Fruit fly (Drosophila melanogaster) whole organism, wandering third instar larva: ENCODE data around the gene CG1024.

Experiments
- Abd-B ChIP-seq: fragments of >200 bp; optimal IDR thresholded peaks from 2 replicates; lab custom pipeline; 2017; ENCODE audit warnings: missing biosample characterization, missing genetic modification characterization
- CG32264 ChIP-seq: fragments of 200-800 bp; sonication (Bioruptor generic); optimal IDR thresholded peaks from 2 replicates; lab custom pipeline; 2016; ENCODE audit warnings: missing biosample characterization, missing genetic modification characterization
- CG9705 ChIP-seq: fragments of 200-800 bp; sonication (Bioruptor generic); optimal IDR thresholded peaks from 2 replicates; lab custom pipeline; 2018; ENCODE audit warnings: missing biosample characterization, mild to moderate bottlenecking, missing genetic modification characterization
- CrebA ChIP-seq: fragments of 200-800 bp; sonication (Bioruptor generic); optimal IDR thresholded peaks from 2 replicates; lab custom pipeline; 2016; ENCODE audit warnings: missing biosample characterization, mild to moderate bottlenecking, missing genetic modification characterization, borderline replicate concordance
- Dfd ChIP-seq: fragments of >200 bp; optimal IDR thresholded peaks from 2 replicates; lab custom pipeline; 2017; ENCODE audit warnings: missing biosample characterization, missing genetic modification characterization
- Dif ChIP-seq: fragments of 200-275, 200-300 bp; sonication (Bioruptor generic); optimal IDR thresholded peaks from 2 replicates; lab custom pipeline; 2018; ENCODE audit warnings: missing biosample characterization, missing genetic modification characterization; ENCODE audit not compliant: partially characterized antibody
- GATAd ChIP-seq: sonication (Bioruptor generic); optimal IDR thresholded peaks from 2 replicates; lab custom pipeline; 2016; ENCODE audit warnings: missing biosample characterization, missing genetic modification characterization
- Hnf4 ChIP-seq: fragments of 200-800 bp; sonication (Bioruptor generic); optimal IDR thresholded peaks from 2 replicates; lab custom pipeline; 2016; ENCODE audit warnings: missing biosample characterization, mild to moderate bottlenecking, missing genetic modification characterization
- Hr78 ChIP-seq: fragments of >200 bp; optimal IDR thresholded peaks from 2 replicates; lab custom pipeline; 2017; ENCODE audit warnings: missing biosample characterization, missing genetic modification characterization
- Hr83 ChIP-seq: fragments of 200-300 bp; sonication (Bioruptor generic); optimal IDR thresholded peaks from 2 replicates; lab custom pipeline; 2016; ENCODE audit warnings: missing biosample characterization, mild to moderate bottlenecking, missing genetic modification characterization, moderate library complexity; ENCODE audit not compliant: poor library complexity, severe bottlenecking
- Jra ChIP-seq: sonication (Bioruptor generic); optimal IDR thresholded peaks from 2 replicates; lab custom pipeline; 2016; ENCODE audit warnings: missing biosample characterization, missing genetic modification characterization
- Mio ChIP-seq: sonication (Bioruptor generic); optimal IDR thresholded peaks from 2 replicates; lab custom pipeline; 2016; ENCODE audit warnings: missing biosample characterization, missing genetic modification characterization
- Myc ChIP-seq: fragments of >200 bp; optimal IDR thresholded peaks from 2 replicates; lab custom pipeline; 2017
- N ChIP-seq: fragments of >200 bp; optimal IDR thresholded peaks from 2 replicates; lab custom pipeline; 2018; ENCODE audit warnings: missing biosample characterization, missing external identifiers, missing genetic modification characterization
- OdsH ChIP-seq: fragments of 200-800 bp; sonication (Bioruptor generic); optimal IDR thresholded peaks from 2 replicates; lab custom pipeline; 2016; ENCODE audit warnings: missing biosample characterization, mild to moderate bottlenecking, missing genetic modification characterization
- Rel ChIP-seq, 2 experiments: fragments of 200-800 bp; sonication (Bioruptor generic) in 1 of 2; optimal IDR thresholded peaks; 2 replicates in 1 of 2; 3 replicates in 1 of 2; lab custom pipeline; 2016 to 2019; ENCODE audit warnings: mild to moderate bottlenecking in 2 of 2, missing biosample characterization in 2 of 2, missing genetic modification characterization in 2 of 2, moderate library complexity in 1 of 2
- Sp1 ChIP-seq: fragments of 200-800 bp; sonication (Bioruptor generic); optimal IDR thresholded peaks from 3 replicates; lab custom pipeline; 2019; ENCODE audit warnings: missing biosample characterization, mild to moderate bottlenecking, missing genetic modification characterization, moderate library complexity
- Vsx2 ChIP-seq: fragments of 200-300, 225-300 bp; sonication (Bioruptor generic); optimal IDR thresholded peaks from 2 replicates; lab custom pipeline; 2018; ENCODE audit warnings: missing biosample characterization, missing genetic modification characterization; ENCODE audit not compliant: partially characterized antibody
- br ChIP-seq: fragments of 200-800 bp; sonication (Bioruptor generic); optimal IDR thresholded peaks from 2 replicates; lab custom pipeline; 2016; ENCODE audit warnings: missing biosample characterization, missing genetic modification characterization
- dl ChIP-seq, 2 experiments: fragments of 175-275, 200-275 bp in 1 of 2; fragments of 200-275 bp in 1 of 2; sonication (Bioruptor generic); optimal IDR thresholded peaks; lab custom pipeline; 2018; ENCODE audit warnings: mild to moderate bottlenecking in 2 of 2, missing biosample characterization in 2 of 2, missing genetic modification characterization in 2 of 2, moderate library complexity in 2 of 2; ENCODE audit not compliant: partially characterized antibody in 2 of 2, insufficient read depth in 1 of 2
- dmrt93B ChIP-seq: fragments of 200-800 bp; sonication (Bioruptor generic); optimal IDR thresholded peaks from 2 replicates; lab custom pipeline; 2018; ENCODE audit warnings: missing biosample characterization, mild to moderate bottlenecking, missing genetic modification characterization
- dsf ChIP-seq: sonication (Bioruptor generic); optimal IDR thresholded peaks from 2 replicates; lab custom pipeline; 2016; ENCODE audit warnings: missing biosample characterization, missing genetic modification characterization, borderline replicate concordance
- ey ChIP-seq: fragments of 200-800 bp; sonication (Bioruptor generic); optimal IDR thresholded peaks from 2 replicates; lab custom pipeline; 2016; ENCODE audit warnings: missing biosample characterization, missing genetic modification characterization
- foxo ChIP-seq, 2 experiments: fragments of 200-800 bp; sonication (Bioruptor generic); optimal IDR thresholded peaks; 2 replicates in 1 of 2; 3 replicates in 1 of 2; lab custom pipeline; 2016 to 2017; ENCODE audit warnings: missing biosample characterization in 2 of 2, missing genetic modification characterization in 2 of 2
- h ChIP-seq: fragments of 200-800 bp; sonication (Bioruptor generic); optimal IDR thresholded peaks from 3 replicates; lab custom pipeline; 2016; ENCODE audit warnings: missing biosample characterization, mild to moderate bottlenecking, missing genetic modification characterization
- jim ChIP-seq: fragments of 175-275, 200-325 bp; sonication (Bioruptor generic); optimal IDR thresholded peaks from 2 replicates; lab custom pipeline; 2016; ENCODE audit warnings: missing biosample characterization, mild to moderate bottlenecking, missing genetic modification characterization
- lola ChIP-seq: fragments of >200 bp; optimal IDR thresholded peaks from 2 replicates; lab custom pipeline; 2017; ENCODE audit warnings: missing biosample characterization, missing genetic modification characterization
- pan ChIP-seq: fragments of >200 bp; optimal IDR thresholded peaks from 2 replicates; lab custom pipeline; 2017
- rgr ChIP-seq: fragments of 200-800 bp; sonication (Bioruptor generic); optimal IDR thresholded peaks from 3 replicates; lab custom pipeline; 2016; ENCODE audit warnings: missing biosample characterization, mild to moderate bottlenecking, missing genetic modification characterization
- sage ChIP-seq: fragments of 200-800 bp; sonication (Bioruptor generic); optimal IDR thresholded peaks from 2 replicates; lab custom pipeline; 2016; ENCODE audit warnings: missing biosample characterization, mild to moderate bottlenecking, missing genetic modification characterization
- sv ChIP-seq: fragments of 200-800 bp; sonication (Bioruptor generic); optimal IDR thresholded peaks from 3 replicates; lab custom pipeline; 2016; ENCODE audit warnings: missing biosample characterization, missing genetic modification characterization
- tai ChIP-seq: sonication (Bioruptor generic); optimal IDR thresholded peaks from 2 replicates; lab custom pipeline; 2016; ENCODE audit warnings: missing biosample characterization, missing genetic modification characterization
- usp ChIP-seq: fragments of >200 bp; optimal IDR thresholded peaks from 2 replicates; lab custom pipeline; 2017; ENCODE audit warnings: missing biosample characterization, missing genetic modification characterization
- woc ChIP-seq: sonication (Bioruptor generic); optimal IDR thresholded peaks from 2 replicates; lab custom pipeline; 2016; ENCODE audit warnings: missing biosample characterization, mild to moderate bottlenecking, missing genetic modification characterization

Gene CG1024

DNA sequence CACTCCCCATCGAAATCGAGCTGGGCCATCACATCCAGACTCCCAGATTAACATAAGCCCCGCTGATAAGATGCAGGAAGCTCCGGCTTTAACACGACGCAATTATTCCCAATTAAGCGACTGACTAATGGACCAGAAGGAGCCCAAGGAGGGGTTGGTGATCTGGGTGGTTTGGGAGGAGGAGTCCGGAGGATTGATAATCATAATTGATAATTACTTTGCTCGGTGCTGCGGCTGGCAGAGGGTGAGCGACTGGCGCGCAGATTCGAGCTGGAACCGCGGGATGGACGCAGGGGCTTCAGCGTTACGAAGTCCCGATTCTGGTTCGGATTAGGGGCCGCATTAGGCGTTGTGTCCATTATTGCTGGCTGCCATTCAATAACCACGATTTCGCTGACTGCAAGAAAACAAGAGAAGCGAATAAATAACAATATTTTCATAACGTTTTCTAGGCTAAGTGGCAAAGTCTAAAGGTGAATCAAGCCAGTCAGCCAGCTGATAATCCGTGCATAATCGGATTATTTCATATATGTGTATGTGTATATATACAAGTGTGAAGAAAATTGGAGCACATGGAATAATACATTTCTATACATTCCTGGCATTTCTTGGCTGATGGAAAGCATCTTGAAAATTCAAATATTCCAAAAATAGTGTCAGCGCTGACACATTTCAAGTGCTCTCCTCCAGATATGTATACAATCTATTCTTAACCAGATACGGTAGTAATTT lies 13.6 kb upstream of the CG1024 start:
- TF ChIP-seq Mio (GFP tag; lab: Kevin White, UChicago) (no peak), Dif (GFP tag; lab: Kevin White, UChicago) (no peak), GATAd (GFP tag; lab: Kevin White, UChicago) (no peak), CG32264 (GFP tag; lab: Kevin White, UChicago) (no peak), usp (no peak), OdsH (GFP tag; lab: Kevin White, UChicago) (no peak), N (GFP tag; lab: Kevin White, UChicago) (no peak), dmrt93B (no peak), Vsx2 (GFP tag; lab: Kevin White, UChicago) (no peak), sv (GFP tag; lab: Kevin White, UChicago) (no peak), Hnf4 (GFP tag; lab: Kevin White, UChicago) (no peak), Jra (GFP tag; lab: Kevin White, UChicago) (no peak), lola (GFP tag; lab: Kevin White, UChicago) (no peak)

DNA sequence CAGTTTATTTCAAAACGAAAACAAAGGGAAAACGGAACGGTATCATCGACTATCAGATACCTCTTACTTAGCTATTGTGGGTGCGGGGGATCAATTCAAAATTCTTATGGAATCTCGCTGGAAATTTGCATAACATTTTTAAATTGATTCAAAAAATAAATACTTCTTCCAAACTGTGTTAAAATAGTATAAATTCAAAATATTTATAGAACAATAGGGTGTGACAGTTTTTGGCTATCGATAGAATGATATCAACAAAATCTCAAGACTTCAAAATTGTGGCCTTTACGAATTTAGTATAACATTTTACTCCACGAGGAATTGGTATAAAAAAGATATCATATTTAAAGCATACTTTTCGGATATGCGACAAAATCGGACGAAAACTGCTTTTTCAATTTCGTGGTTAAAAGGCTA lies 8.3 kb upstream of the CG1024 start:
- TF ChIP-seq Rel (GFP tag; optimal IDR thresholded peaks at IDR 0.05; lab: Kevin White, UChicago), result no peak
- TF ChIP-seq Rel (tag; optimal IDR thresholded peaks at IDR 0.05; lab: Kevin White, UChicago), result no peak
- TF ChIP-seq dsf (GFP tag; lab: Kevin White, UChicago), result no peak
- peak; percentile 4 for TF ChIP-seq sage (GFP tag; lab: Kevin White, UChicago)
- TF ChIP-seq ey (GFP tag; lab: Kevin White, UChicago), result no peak
- no peak for TF ChIP-seq lola (GFP tag; lab: Kevin White, UChicago)
- TF ChIP-seq Vsx2 (GFP tag; lab: Kevin White, UChicago), result no peak
- TF ChIP-seq Hnf4 (GFP tag; lab: Kevin White, UChicago), result peak; percentile 0
- TF ChIP-seq pan, result no peak
- TF ChIP-seq Dfd (GFP tag; lab: Kevin White, UChicago), result no peak
- TF ChIP-seq woc (GFP tag; lab: Kevin White, UChicago), result no peak
- TF ChIP-seq Dif (GFP tag; lab: Kevin White, UChicago), result no peak
- peak in 1 of 2 experiments; percentile 7 for TF ChIP-seq foxo (GFP tag; optimal IDR thresholded peaks at IDR 0.05; lab: Kevin White, UChicago)
- TF ChIP-seq usp, result no peak
- TF ChIP-seq dl (GFP tag; optimal IDR thresholded peaks at IDR 0.05; lab: Kevin White, UChicago; ENCODE audit: insufficient read depth in 1 of 2, partially characterized antibody in 2 of 2), result no peak
- peak; percentile 20 for TF ChIP-seq Myc (lab: Kevin White, UChicago)
- no peak for TF ChIP-seq jim (GFP tag; lab: Kevin White, UChicago)
- TF ChIP-seq dmrt93B, result no peak
- no peak for TF ChIP-seq Hr78 (GFP tag; lab: Kevin White, UChicago)
- TF ChIP-seq br (GFP tag; lab: Kevin White, UChicago), result no peak

DNA sequence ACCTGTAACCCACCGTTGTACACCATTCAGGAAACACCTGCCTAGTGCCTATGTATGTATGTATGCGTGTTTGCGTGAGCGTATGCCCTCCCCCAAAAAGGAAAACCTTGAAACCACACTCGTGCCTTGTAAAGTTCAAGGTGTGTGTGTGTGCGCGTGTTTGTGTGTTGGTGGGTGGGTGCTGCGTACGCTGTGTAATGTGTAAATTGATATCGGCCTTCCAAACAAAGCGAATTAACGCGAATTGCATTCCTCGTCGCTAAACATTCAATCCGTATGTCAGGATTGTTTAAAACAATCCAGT lies 3.3 kb upstream of the CG1024 start:
- TF ChIP-seq br (GFP tag; lab: Kevin White, UChicago), result no peak
- no peak for TF ChIP-seq Hr78 (GFP tag; lab: Kevin White, UChicago)
- TF ChIP-seq CG9705 (GFP tag; lab: Kevin White, UChicago), result no peak
- no peak for TF ChIP-seq Dfd (GFP tag; lab: Kevin White, UChicago)
- no peak for TF ChIP-seq GATAd (GFP tag; lab: Kevin White, UChicago)
- TF ChIP-seq sage (GFP tag; lab: Kevin White, UChicago), result no peak
- TF ChIP-seq Sp1, result no peak
- TF ChIP-seq h, result no peak
- no peak for TF ChIP-seq Hr83 (GFP tag; lab: Kevin White, UChicago)
- no peak for TF ChIP-seq Abd-B (GFP tag; lab: Kevin White, UChicago)
- no peak for TF ChIP-seq jim (GFP tag; lab: Kevin White, UChicago)
- TF ChIP-seq, all 38 proteins: peak for 0

DNA sequence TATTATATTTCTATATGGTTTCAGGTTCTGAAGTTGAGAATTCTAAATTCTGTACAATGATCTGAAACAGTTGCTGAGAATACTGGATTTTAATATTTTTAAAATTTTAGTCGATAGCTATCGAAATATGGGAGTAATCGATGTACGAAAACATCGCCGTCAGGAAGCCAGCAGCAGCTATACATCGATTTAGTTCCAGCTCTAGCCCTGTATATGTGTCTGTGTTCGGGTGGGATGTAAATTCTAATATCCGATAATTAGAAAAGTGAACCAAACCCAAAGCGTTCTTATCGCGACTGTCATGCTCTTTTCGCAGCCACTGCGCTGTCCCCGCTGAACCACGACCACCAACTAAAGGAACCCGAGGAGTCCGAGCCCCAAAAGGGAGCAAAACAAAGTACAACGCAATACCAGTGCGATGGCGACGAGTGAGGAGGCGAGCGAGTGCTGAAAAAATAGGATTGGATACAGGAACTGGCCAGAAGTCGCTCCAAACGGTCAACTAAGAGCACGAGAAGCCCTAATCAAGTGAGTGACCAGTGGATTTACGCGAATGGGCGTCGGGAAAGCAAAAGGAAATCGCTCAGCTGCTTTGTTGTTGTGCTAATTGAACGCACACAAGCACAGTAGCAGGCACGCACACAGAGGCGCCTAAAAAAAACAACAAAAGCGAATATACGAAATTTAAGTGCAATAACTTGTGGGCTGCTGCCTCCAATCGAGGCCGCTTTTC lies 2.8 kb upstream of the CG1024 start, which contains the start of gene gzl:
TSS of gene gzl (plus strand) at position 182 of the 733 bp plus-strand sequence.
- TF ChIP-seq tai (GFP tag; lab: Kevin White, UChicago), result no peak
- TF ChIP-seq Jra (GFP tag; lab: Kevin White, UChicago), result peak; percentile 51
- TF ChIP-seq sv (GFP tag; lab: Kevin White, UChicago), result no peak
- TF ChIP-seq sage (GFP tag; lab: Kevin White, UChicago), result peak; percentile 17
- TF ChIP-seq h, result peak; percentile 28
- TF ChIP-seq rgr (GFP tag; lab: Kevin White, UChicago), result peak; percentile 11
- TF ChIP-seq N (GFP tag; lab: Kevin White, UChicago), result peak; percentile 51
- no peak for TF ChIP-seq CrebA
- TF ChIP-seq Hr83 (GFP tag; lab: Kevin White, UChicago), result peak; percentile 14
- no peak for TF ChIP-seq Rel (GFP tag; optimal IDR thresholded peaks at IDR 0.05; lab: Kevin White, UChicago)
- TF ChIP-seq Rel (tag; optimal IDR thresholded peaks at IDR 0.05; lab: Kevin White, UChicago), result no peak
